Worm (Caenorhabditis elegans): ENCODE data around the gene dhc-4.

The dhc-4 gene

ce11 chrIII:10985559-10986036 lies 15.9 kb downstream of the dhc-4 start, which contains the start of gene col-93:
Gene col-93, minus strand, starts transcription at chrIII:10985609.
- peak in 1 of 6 experiments; percentile 28 for TF ChIP-seq elt-3 (tag; optimal IDR thresholded peaks at IDR 0.05)
- TF ChIP-seq unc-30 (tag; optimal IDR thresholded peaks at IDR 0.05), result no peak
- TF ChIP-seq pag-3 (tag; optimal IDR thresholded peaks at IDR 0.05; ENCODE audit: borderline replicate concordance, insufficient read depth), result peak; percentile 86
- no peak for TF ChIP-seq efl-3 (GFP tag; optimal IDR thresholded peaks at IDR 0.05)
- TF ChIP-seq nhr-47 (tag; optimal IDR thresholded peaks at IDR 0.05), result no peak
- TF ChIP-seq nhr-71 (tag; optimal IDR thresholded peaks at IDR 0.05), result no peak
- TF ChIP-seq nhr-19 (GFP tag; conservative IDR thresholded peaks at IDR 0.05), result no peak
- no peak for TF ChIP-seq ces-1 (GFP tag; optimal IDR thresholded peaks at IDR 0.05)
- TF ChIP-seq nhr-85 (tag), result peak; percentile 79
- TF ChIP-seq nhr-20 (tag; optimal IDR thresholded peaks at IDR 0.05), result no peak

DNA sequence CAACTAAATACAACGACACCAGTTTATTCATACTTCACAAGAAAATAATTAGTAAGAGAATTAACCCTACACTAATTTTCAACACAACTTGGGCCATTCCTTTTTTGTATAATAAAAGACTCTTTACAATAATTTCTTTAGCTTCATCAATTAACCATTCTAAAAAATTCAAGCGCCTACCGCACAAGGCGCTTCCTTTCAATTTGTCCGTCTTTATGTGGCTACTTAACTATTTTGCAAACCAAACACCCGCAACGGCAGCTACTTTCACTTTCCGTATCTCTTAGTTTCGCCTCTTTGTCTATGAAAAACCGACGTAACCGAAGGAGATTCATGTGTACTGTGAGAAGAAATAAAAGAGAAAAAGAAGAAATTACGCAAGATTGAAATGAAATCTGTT lies 16.7 kb downstream of the dhc-4 start:
- TF ChIP-seq blmp-1 (tag; optimal IDR thresholded peaks at IDR 0.05), result peak; percentile 57
- TF ChIP-seq nhr-47 (tag; optimal IDR thresholded peaks at IDR 0.05), result peak; percentile 2
- TF ChIP-seq nhr-85 (tag), result peak; percentile 30

DNA sequence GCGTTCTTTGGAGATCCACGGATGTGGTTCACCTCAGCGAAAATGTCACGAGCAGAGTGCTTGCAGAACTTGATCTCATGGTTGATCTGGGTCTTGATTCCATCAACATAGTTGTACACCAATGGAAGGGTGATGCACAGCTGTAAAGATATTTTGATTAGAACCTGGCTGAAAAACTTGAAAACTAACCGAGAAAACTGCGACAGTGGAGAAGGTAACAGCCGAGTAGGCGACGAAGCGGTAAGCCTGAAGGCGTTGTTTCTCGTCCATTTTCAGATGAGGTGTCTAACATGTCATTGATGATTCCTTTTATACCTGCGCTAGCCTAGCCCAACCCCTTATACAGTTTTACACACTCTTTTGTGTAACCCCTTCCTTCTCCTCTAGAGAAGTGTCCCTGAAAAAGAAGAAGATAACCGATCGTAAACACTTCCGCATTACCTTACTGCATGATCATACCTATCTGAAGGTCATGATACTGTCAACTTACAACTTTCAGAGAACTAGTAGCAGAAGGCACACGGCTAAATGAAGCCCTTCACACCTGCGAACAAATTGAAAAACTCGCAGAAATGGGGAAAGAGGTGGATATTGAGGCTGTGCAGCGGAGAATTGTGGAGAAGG lies 17.9 kb downstream of the dhc-4 start, which contains the start of gene col-94:
TSS of gene col-94 (minus strand) at position 313 of the 624 bp plus-strand sequence.
- TF ChIP-seq nhr-12 (tag; optimal IDR thresholded peaks at IDR 0.05) (no peak), ztf-4 (tag; optimal IDR thresholded peaks at IDR 0.05) (no peak), unc-130 (tag; optimal IDR thresholded peaks at IDR 0.05) (no peak), nhr-19 (GFP tag; conservative IDR thresholded peaks at IDR 0.05) (0 out of 2 replicates have a peak, but pooled peaks have one; percentile 5), lin-14 (GFP tag; optimal IDR thresholded peaks at IDR 0.05) (peak; percentile 51), nhr-85 (tag) (peak; percentile 63), snu-23 (GFP tag; optimal IDR thresholded peaks at IDR 0.05) (peak; percentile 26), efl-1 (optimal IDR thresholded peaks at IDR 0.05) (no peak), efl-1 (GFP tag; optimal IDR thresholded peaks at IDR 0.05 in 1 of 2) (no peak)

DNA sequence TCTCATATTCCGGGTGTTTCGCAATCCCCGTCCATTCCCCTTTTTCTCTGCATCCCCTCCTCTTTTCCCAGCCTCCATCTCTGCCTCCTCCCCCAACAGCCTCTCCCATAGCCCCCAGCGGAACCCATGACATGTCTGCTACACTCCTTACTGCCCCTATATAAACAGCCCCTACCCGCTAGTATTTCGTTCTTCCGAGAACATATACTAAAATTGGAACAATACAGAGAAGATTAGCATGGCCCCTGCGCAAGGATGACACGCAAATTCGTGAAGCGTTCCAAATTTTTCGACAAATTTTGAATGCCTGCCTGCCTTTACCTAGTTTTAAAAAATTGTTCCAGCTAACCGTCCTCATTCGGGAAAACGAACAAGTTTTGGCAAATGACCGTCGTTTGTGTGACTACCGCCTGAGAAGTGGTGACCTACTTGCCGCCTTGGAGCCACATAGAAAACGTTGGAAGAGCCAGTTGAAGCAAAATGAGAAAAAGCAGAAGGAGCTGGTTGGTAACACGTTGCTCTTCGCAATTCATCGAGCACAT lies 19.8 kb downstream of the dhc-4 start:
- TF ChIP-seq fos-1 (tag; optimal IDR thresholded peaks at IDR 0.05), result peak; percentile 92
- peak; percentile 97 for TF ChIP-seq jun-1 (tag; optimal IDR thresholded peaks at IDR 0.05)
- TF ChIP-seq C16A3.4 (tag; optimal IDR thresholded peaks at IDR 0.05), result peak; percentile 95
- TF ChIP-seq efl-1 (optimal IDR thresholded peaks at IDR 0.05), result peak; percentile 91
- peak; percentile 81 to 98 for TF ChIP-seq efl-1 (GFP tag; optimal IDR thresholded peaks at IDR 0.05 in 1 of 2)
- TF ChIP-seq lir-3 (tag; optimal IDR thresholded peaks at IDR 0.05; ENCODE audit: poor library complexity), result peak; percentile 91
- TF ChIP-seq unc-98 (GFP tag; IDR thresholded peaks at IDR 0.05), result peak; percentile 88
- TF ChIP-seq grh-1 (GFP tag; IDR thresholded peaks at IDR 0.05), result peak; percentile 94
- peak; percentile 68 for TF ChIP-seq ceh-90 (tag; optimal IDR thresholded peaks at IDR 0.05)
- TF ChIP-seq zip-4 (GFP tag; optimal IDR thresholded peaks at IDR 0.05), result peak; percentile 99
- TF ChIP-seq mef-2 (tag; optimal IDR thresholded peaks at IDR 0.05), result peak; percentile 88
- TF ChIP-seq nhr-237 (tag; optimal IDR thresholded peaks at IDR 0.05), result peak; percentile 80
- TF ChIP-seq pag-3 (tag; optimal IDR thresholded peaks at IDR 0.05; ENCODE audit: borderline replicate concordance, insufficient read depth), result peak; percentile 75
- TF ChIP-seq fkh-10 (GFP tag; optimal IDR thresholded peaks at IDR 0.05), result peak; percentile 98
- peak; percentile 95 for TF ChIP-seq xbp-1 (tag; optimal IDR thresholded peaks at IDR 0.05)
- peak; percentile 98 for TF ChIP-seq nhr-90 (tag; optimal IDR thresholded peaks at IDR 0.05; ENCODE audit: poor library complexity)
- peak; percentile 96 for TF ChIP-seq ceh-88 (GFP tag; IDR thresholded peaks at IDR 0.05)
- TF ChIP-seq alr-1 (tag; optimal IDR thresholded peaks at IDR 0.05; ENCODE audit: borderline replicate concordance), result no peak
- peak; percentile 86 for TF ChIP-seq nhr-76 (tag; optimal IDR thresholded peaks at IDR 0.05)
- peak; percentile 98 for TF ChIP-seq swsn-7 (tag; optimal IDR thresholded peaks at IDR 0.05)
- TF ChIP-seq pqm-1 (tag; optimal IDR thresholded peaks at IDR 0.05), result peak; percentile 1
- TF ChIP-seq C04F5.9 (tag; optimal IDR thresholded peaks at IDR 0.05), result peak; percentile 88
- peak; percentile 11 for TF ChIP-seq unc-62 (GFP tag; optimal IDR thresholded peaks at IDR 0.05)
- no peak for TF ChIP-seq nhr-28 (tag; optimal IDR thresholded peaks at IDR 0.05)
- TF ChIP-seq ets-5 (GFP tag; IDR thresholded peaks at IDR 0.05), result no peak
- TF ChIP-seq nhr-11 (tag; optimal IDR thresholded peaks at IDR 0.05), result peak; percentile 91
- peak; percentile 75 for TF ChIP-seq Y116A8C.19 (tag; optimal IDR thresholded peaks at IDR 0.05; ENCODE audit: borderline replicate concordance)
- TF ChIP-seq efl-3 (GFP tag; optimal IDR thresholded peaks at IDR 0.05), result peak; percentile 92
- peak; percentile 96 for TF ChIP-seq fkh-8 (tag; optimal IDR thresholded peaks at IDR 0.05)
- TF ChIP-seq C34B4.2 (tag; optimal IDR thresholded peaks at IDR 0.05), result peak; percentile 38
- TF ChIP-seq nhr-71 (tag; optimal IDR thresholded peaks at IDR 0.05), result peak; percentile 98
- TF ChIP-seq snpc-4 (tag; optimal IDR thresholded peaks at IDR 0.05), result peak; percentile 100
